Fruit fly (Drosophila melanogaster) whole organism, prepupa: Measurements from ENCODE around the gene hdm.

Experiments
- Blimp-1 ChIP-seq: fragments of 200-800 bp; sonication (Bioruptor generic); optimal IDR thresholded peaks from 3 replicates; lab custom pipeline; 2017; ENCODE audit warnings: missing biosample characterization, missing genetic modification characterization, mild to moderate bottlenecking, moderate library complexity, missing genetic modification reagents
- CG11762 ChIP-seq: fragments of 200-800 bp; sonication (Bioruptor generic); optimal IDR thresholded peaks from 3 replicates; lab custom pipeline; 2016; ENCODE audit warnings: missing biosample characterization, missing genetic modification characterization; ENCODE audit not compliant: insufficient read depth
- CG11902 ChIP-seq: fragments of 200-800 bp; sonication (Bioruptor generic); optimal IDR thresholded peaks from 3 replicates; lab custom pipeline; 2016; ENCODE audit warnings: missing biosample characterization, missing genetic modification characterization
- CG15336 ChIP-seq: fragments of 200-800 bp; sonication (Bioruptor generic); IDR thresholded peaks from 2 replicates; pipeline ENCODE4 v1.3.6; 2022; ENCODE audit warnings: missing biosample characterization, missing genetic modification characterization
- CG1621 ChIP-seq: fragments of 200-800 bp; sonication (Bioruptor generic); optimal IDR thresholded peaks from 3 replicates; lab custom pipeline; 2018; ENCODE audit warnings: missing biosample characterization, mild to moderate bottlenecking, missing genetic modification characterization
- CG16779 ChIP-seq: fragments of 200-800 bp; sonication (Bioruptor generic); optimal IDR thresholded peaks from 3 replicates; lab custom pipeline; 2017; ENCODE audit warnings: missing biosample characterization, mild to moderate bottlenecking, missing genetic modification characterization
- CG3032 ChIP-seq: fragments of 200-800 bp; optimal IDR thresholded peaks from 2 replicates; lab custom pipeline; 2019; ENCODE audit warnings: missing biosample characterization, mild to moderate bottlenecking, missing genetic modification characterization, moderate library complexity
- CG31627 ChIP-seq: fragments of 200-800 bp; sonication (Bioruptor generic); optimal IDR thresholded peaks from 3 replicates; lab custom pipeline; 2016; ENCODE audit warnings: missing biosample characterization, missing genetic modification characterization
- CG34406 ChIP-seq: fragments of 200-800 bp; sonication (Bioruptor generic); optimal IDR thresholded peaks from 3 replicates; lab custom pipeline; 2016; ENCODE audit warnings: missing biosample characterization, missing genetic modification characterization
- CG3919 ChIP-seq: fragments of 200-800 bp; sonication (Bioruptor generic); optimal IDR thresholded peaks from 3 replicates; lab custom pipeline; 2016; ENCODE audit warnings: missing biosample characterization, missing genetic modification characterization
- CG6163 ChIP-seq: fragments of 200-800 bp; sonication (Bioruptor generic); IDR thresholded peaks from 3 replicates; pipeline ENCODE4 v1.3.6; 2022; ENCODE audit warnings: missing biosample characterization, missing genetic modification characterization
- CG6792 ChIP-seq: fragments of 200-800 bp; sonication (Bioruptor generic); optimal IDR thresholded peaks from 3 replicates; lab custom pipeline; 2016; ENCODE audit warnings: missing biosample characterization, missing genetic modification characterization
- CG6808 ChIP-seq: fragments of 200-800 bp; sonication (Bioruptor generic); optimal IDR thresholded peaks from 3 replicates; lab custom pipeline; 2017; ENCODE audit warnings: missing biosample characterization, missing genetic modification characterization, mild to moderate bottlenecking, moderate library complexity, missing genetic modification reagents
- CG6854 ChIP-seq: fragments of 200-800 bp; sonication (Bioruptor generic); optimal IDR thresholded peaks from 2 replicates; lab custom pipeline; 2017; ENCODE audit warnings: missing biosample characterization, mild to moderate bottlenecking, missing genetic modification characterization
- CG7368 ChIP-seq: fragments of 200-800 bp; sonication (Bioruptor generic); optimal IDR thresholded peaks from 3 replicates; lab custom pipeline; 2016; ENCODE audit warnings: missing biosample characterization, missing genetic modification characterization
- CG8119 ChIP-seq: fragments of 200-800 bp; sonication (Bioruptor generic); IDR thresholded peaks from 3 replicates; pipeline ENCODE4 v1.3.6; 2022; ENCODE audit warnings: missing biosample characterization, missing genetic modification characterization
- CG8319 ChIP-seq: fragments of 200-800 bp; sonication (Bioruptor generic); optimal IDR thresholded peaks from 3 replicates; lab custom pipeline; 2016; ENCODE audit warnings: missing biosample characterization, missing genetic modification characterization
- CG8632 ChIP-seq: fragments of 200-800 bp; sonication (Bioruptor generic); optimal IDR thresholded peaks from 3 replicates; lab custom pipeline; 2016; ENCODE audit warnings: missing biosample characterization, missing genetic modification characterization
- CG9139 ChIP-seq: fragments of 200-800 bp; sonication (Bioruptor generic); optimal IDR thresholded peaks from 3 replicates; lab custom pipeline; 2017; ENCODE audit warnings: missing biosample characterization, mild to moderate bottlenecking, missing genetic modification characterization
- Eip78C ChIP-seq: fragments of 200-800 bp; sonication (Bioruptor generic); peaks from one replicate; lab custom pipeline; 2016; ENCODE audit warnings: missing biosample characterization, missing genetic modification characterization
- Eip93F ChIP-seq: fragments of 200-800 bp; sonication (Bioruptor generic); optimal IDR thresholded peaks from 2 replicates; lab custom pipeline; 2016; ENCODE audit warnings: missing biosample characterization, mild to moderate bottlenecking, missing genetic modification characterization
- Ets96B ChIP-seq: fragments of 200-800 bp; optimal IDR thresholded peaks from 2 replicates; lab custom pipeline; 2019; ENCODE audit warnings: missing biosample characterization, mild to moderate bottlenecking, missing genetic modification characterization, moderate library complexity
- Hr38 ChIP-seq: sonication (Bioruptor generic); optimal IDR thresholded peaks from 2 replicates; lab custom pipeline; 2016; ENCODE audit warnings: missing biosample characterization, missing genetic modification characterization
- Hr39 ChIP-seq: fragments of 200-800 bp; sonication (Bioruptor generic); optimal IDR thresholded peaks from 2 replicates; lab custom pipeline; 2016; ENCODE audit warnings: missing biosample characterization, missing genetic modification characterization
- Hr4 ChIP-seq: fragments of 200-800 bp; sonication (Bioruptor generic); optimal IDR thresholded peaks from 3 replicates; lab custom pipeline; 2016; ENCODE audit warnings: missing biosample characterization, missing genetic modification characterization
- Lpt ChIP-seq: fragments of 200-800 bp; sonication (Bioruptor generic); optimal IDR thresholded peaks from 3 replicates; lab custom pipeline; 2016; ENCODE audit warnings: missing biosample characterization, missing genetic modification characterization
- Smox ChIP-seq: fragments of 200-800 bp; sonication (Bioruptor generic); optimal IDR thresholded peaks from 3 replicates; lab custom pipeline; 2016; ENCODE audit warnings: missing biosample characterization, missing genetic modification characterization
- Sox102F ChIP-seq: fragments of 200-800 bp; sonication (Bioruptor generic); optimal IDR thresholded peaks from 2 replicates; lab custom pipeline; 2016; ENCODE audit warnings: missing biosample characterization, mild to moderate bottlenecking, missing genetic modification characterization
- Sox14 ChIP-seq: fragments of 200-800 bp; sonication (Bioruptor generic); optimal IDR thresholded peaks from 3 replicates; lab custom pipeline; 2016; ENCODE audit warnings: missing biosample characterization, missing genetic modification characterization
- Sox15 ChIP-seq: fragments of 200-800 bp; sonication (Bioruptor generic); optimal IDR thresholded peaks from 3 replicates; lab custom pipeline; 2016; ENCODE audit warnings: missing biosample characterization, missing genetic modification characterization
- achi ChIP-seq: fragments of 200-800 bp; sonication (Bioruptor generic); optimal IDR thresholded peaks from 3 replicates; lab custom pipeline; 2016; ENCODE audit warnings: missing biosample characterization, missing genetic modification characterization
- dac ChIP-seq: fragments of 200-800 bp; sonication (Bioruptor generic); optimal IDR thresholded peaks from 2 replicates; lab custom pipeline; 2017; ENCODE audit warnings: missing biosample characterization, mild to moderate bottlenecking, missing genetic modification characterization
- dsx ChIP-seq: fragments of 200-800 bp; optimal IDR thresholded peaks from 3 replicates; lab custom pipeline; 2019; ENCODE audit warnings: missing biosample characterization, mild to moderate bottlenecking, missing genetic modification characterization, moderate library complexity; ENCODE audit not compliant: poor library complexity, severe bottlenecking
- eg ChIP-seq: fragments of 200-800 bp; sonication (Bioruptor generic); IDR thresholded peaks from 3 replicates; pipeline ENCODE4 v1.3.6; 2022; ENCODE audit warnings: missing biosample characterization, missing genetic modification characterization
- esn ChIP-seq: fragments of 200-800 bp; sonication (Bioruptor generic); optimal IDR thresholded peaks from 2 replicates; lab custom pipeline; 2016; ENCODE audit warnings: missing biosample characterization, mild to moderate bottlenecking, missing genetic modification characterization, moderate library complexity
- fd59A ChIP-seq: fragments of 200-800 bp; sonication (Bioruptor generic); optimal IDR thresholded peaks from 2 replicates; lab custom pipeline; 2017; ENCODE audit warnings: missing biosample characterization, mild to moderate bottlenecking, missing genetic modification characterization, missing genetic modification reagents
- fd85E ChIP-seq: fragments of 200-800 bp; sonication (Bioruptor generic); optimal IDR thresholded peaks from 3 replicates; lab custom pipeline; 2016; ENCODE audit warnings: missing biosample characterization, missing genetic modification characterization
- fkh ChIP-seq: fragments of 200-800 bp; sonication (Bioruptor generic); optimal IDR thresholded peaks from 3 replicates; lab custom pipeline; 2017; ENCODE audit warnings: missing biosample characterization, mild to moderate bottlenecking, missing genetic modification characterization, moderate library complexity
- lz ChIP-seq: fragments of 200-800 bp; sonication (Bioruptor generic); optimal IDR thresholded peaks from 3 replicates; lab custom pipeline; 2016; ENCODE audit warnings: missing biosample characterization, missing genetic modification characterization
- net ChIP-seq: fragments of 200-800 bp; sonication (Bioruptor generic); optimal IDR thresholded peaks from 3 replicates; lab custom pipeline; 2016; ENCODE audit warnings: missing biosample characterization, missing genetic modification characterization
- pdm3 ChIP-seq: fragments of 200-800 bp; sonication (Bioruptor generic); optimal IDR thresholded peaks from 3 replicates; lab custom pipeline; 2016; ENCODE audit warnings: missing biosample characterization, missing genetic modification characterization
- salr ChIP-seq, 2 experiments: fragments of 200-800 bp; sonication (Bioruptor generic); optimal IDR thresholded peaks; 3 replicates each; lab custom pipeline; 2016 to 2018; ENCODE audit warnings: missing biosample characterization in 2 of 2, missing genetic modification characterization in 2 of 2, mild to moderate bottlenecking in 1 of 2
- ss ChIP-seq, 2 experiments: fragments of 200-800 bp; sonication (Bioruptor generic); optimal IDR thresholded peaks; 2 replicates in 1 of 2; 3 replicates in 1 of 2; lab custom pipeline; 2017 to 2018; ENCODE audit warnings: mild to moderate bottlenecking in 2 of 2, missing biosample characterization in 2 of 2, missing genetic modification characterization in 2 of 2, moderate library complexity in 1 of 2
- svp ChIP-seq: fragments of 200-800 bp; sonication (Bioruptor generic); peaks from one replicate; lab custom pipeline; 2016; ENCODE audit warnings: missing biosample characterization, missing genetic modification characterization
- topi ChIP-seq: fragments of 200-800 bp; sonication (Bioruptor generic); optimal IDR thresholded peaks from 3 replicates; lab custom pipeline; 2016; ENCODE audit warnings: missing biosample characterization, missing genetic modification characterization
- vri ChIP-seq: fragments of 200-800 bp; sonication (Bioruptor generic); optimal IDR thresholded peaks from 3 replicates; lab custom pipeline; 2016; ENCODE audit warnings: missing biosample characterization, mild to moderate bottlenecking, missing genetic modification characterization

Gene hdm

DNA sequence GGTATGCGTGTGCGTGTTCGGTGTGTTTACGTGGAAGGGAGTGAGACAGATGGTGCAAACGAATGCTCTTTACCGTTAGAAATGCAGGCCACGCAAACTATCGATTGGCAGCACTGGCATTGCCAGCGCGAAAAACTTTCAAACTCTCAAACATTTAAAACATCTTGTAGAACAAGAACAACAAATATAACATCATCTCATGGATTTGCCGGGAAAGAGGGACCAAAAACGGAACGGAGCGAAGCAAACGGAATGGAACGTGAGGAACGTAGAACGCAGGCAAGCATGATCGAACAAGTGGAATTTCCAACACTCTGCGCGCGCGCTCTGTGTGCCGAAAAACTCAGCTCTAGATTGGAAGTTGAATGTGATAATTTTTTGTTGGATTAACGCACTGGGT lies 39.6 kb upstream of the hdm start:
- no peak for TF ChIP-seq net

dm6 chrX:7959025-7959424 lies 39.1 kb upstream of the hdm start:
- peak; percentile 38; the same call in 1 of the 3 replicates for TF ChIP-seq CG6163 (GFP tag; lab: Robert Waterston, UW)
- no peak for TF ChIP-seq Sox15 (GFP tag; lab: Kevin White, UChicago)

DNA sequence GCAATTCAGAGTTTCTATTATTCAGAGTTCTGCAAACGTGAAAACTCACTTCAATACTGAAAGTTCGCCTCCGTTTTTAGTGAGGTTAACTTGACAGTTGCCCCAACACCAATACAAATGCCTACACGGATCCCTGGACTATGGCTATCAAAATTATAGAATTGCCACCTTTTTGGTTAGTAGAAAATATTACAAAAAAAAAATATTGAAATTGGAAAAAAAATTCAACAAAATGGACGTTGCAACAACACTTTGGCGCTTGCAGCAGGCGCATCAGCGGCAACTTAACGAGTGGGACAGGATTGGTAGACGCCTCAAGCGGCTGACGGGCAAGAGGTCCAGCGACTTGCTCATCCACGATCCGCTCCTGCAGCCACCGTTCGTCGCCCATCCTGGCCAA lies 36.0 kb upstream of the hdm start, which contains the start of the genes CG15332 and CG15330:
CG15332 (minus strand) TSS at position 101 of the 400 bp plus-strand sequence.
CG15330 (plus strand) TSS at position 175 of the 400 bp plus-strand sequence.
- TF ChIP-seq CG6854 = no peak

DNA sequence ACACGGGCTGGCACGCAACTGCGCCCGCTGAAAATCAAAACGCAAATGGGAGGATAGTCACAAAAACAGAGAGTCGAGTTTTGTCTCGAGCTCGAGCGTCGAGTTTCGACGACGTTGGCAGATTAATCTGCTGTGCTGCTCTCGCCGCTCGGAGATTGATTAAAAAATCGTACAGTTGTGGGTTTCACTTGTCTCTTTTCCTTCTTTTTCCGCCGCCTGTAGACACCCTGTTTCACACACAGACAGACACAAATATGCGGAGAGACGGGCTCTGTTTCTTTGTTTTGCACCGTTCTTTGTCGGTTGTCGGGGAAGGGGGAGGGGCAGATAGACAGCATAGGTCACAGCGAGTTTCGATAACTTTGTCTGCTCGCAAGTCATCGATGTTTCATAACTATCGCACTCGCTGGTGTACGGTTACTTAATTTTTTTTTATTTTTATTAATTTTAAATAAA lies 27.0 kb upstream of the hdm start, which contains the start of gene orion:
orion (minus strand) TSS at position 51 of the 456 bp plus-strand sequence.
- TF ChIP-seq achi (GFP tag; lab: Kevin White, UChicago) (peak; percentile 47), CG8632 (GFP tag; lab: Kevin White, UChicago) (peak; percentile 31), CG15336 (peak; percentile 59; the same call in 1 of the 2 replicates), Eip93F (no peak), CG8319 (GFP tag; lab: Kevin White, UChicago) (no peak), ss (GFP tag; optimal IDR thresholded peaks at IDR 0.05; lab: Kevin White, UChicago) (peak; percentile 93 to 94), esn (peak; percentile 34), CG31627 (GFP tag; lab: Kevin White, UChicago) (no peak), CG3032 (tag; lab: Kevin White, UChicago) (peak; percentile 64), CG1621 (tag; lab: Kevin White, UChicago) (peak; percentile 87), CG34406 (GFP tag; lab: Kevin White, UChicago) (peak; percentile 16), Eip78C (peak; percentile 84), Blimp-1 (GFP tag; lab: Kevin White, UChicago) (no peak), CG11902 (GFP tag; lab: Kevin White, UChicago) (no peak), Hr39 (GFP tag; lab: Kevin White, UChicago) (no peak), CG6792 (GFP tag; lab: Kevin White, UChicago) (peak; percentile 4), Lpt (GFP tag; lab: Kevin White, UChicago) (peak; percentile 59), dac (GFP tag; lab: Kevin White, UChicago) (peak; percentile 55), Hr38 (GFP tag; lab: Kevin White, UChicago) (no peak), fkh (no peak), Ets96B (tag; lab: Kevin White, UChicago) (peak; percentile 71), Sox14 (GFP tag; lab: Kevin White, UChicago) (peak; percentile 92), CG8119 (GFP tag; lab: Robert Waterston, UW) (peak; percentile 73), CG16779 (tag; lab: Kevin White, UChicago) (peak; percentile 83), dsx (GFP tag; lab: Kevin White, UChicago) (peak; percentile 87), CG6808 (GFP tag; lab: Kevin White, UChicago) (peak; percentile 83), svp (GFP tag; lab: Kevin White, UChicago) (peak; percentile 99), CG6163 (GFP tag; lab: Robert Waterston, UW) (peak; percentile 86), CG3919 (GFP tag; lab: Kevin White, UChicago) (no peak), CG9139 (GFP tag; lab: Kevin White, UChicago) (peak; percentile 88), topi (peak; percentile 29), fd59A (GFP tag; lab: Kevin White, UChicago) (peak; percentile 32), lz (GFP tag; lab: Kevin White, UChicago) (peak; percentile 17), pdm3 (GFP tag; lab: Kevin White, UChicago) (no peak), eg (GFP tag; lab: Robert Waterston, UW) (peak; percentile 81), CG7368 (GFP tag; lab: Kevin White, UChicago) (peak; percentile 9), Sox102F (GFP tag; lab: Kevin White, UChicago) (no peak), fd85E (GFP tag; lab: Kevin White, UChicago) (no peak), Smox (GFP tag; lab: Kevin White, UChicago) (no peak), Hr4 (GFP tag; lab: Kevin White, UChicago) (no peak), vri (GFP tag; lab: Kevin White, UChicago) (peak; percentile 25), CG11762 (GFP tag; lab: Kevin White, UChicago) (peak; percentile 8), salr (GFP tag; optimal IDR thresholded peaks at IDR 0.05; lab: Kevin White, UChicago) (peak in 1 of 2 experiments; percentile 58)
